Worm (Caenorhabditis elegans): ENCODE measurements around the gene C27F2.9.
A peak's percentile ranks its signal among the peaks of the same experiment; 100 is the strongest.

The C27F2.9 gene

ce11 chrIII:4948631-4949030 is 14.2 kb downstream of the C27F2.9 start:
- TF ChIP-seq ZK546.5 (tag; optimal IDR thresholded peaks at IDR 0.05) (no peak), mdl-1 (tag; optimal IDR thresholded peaks at IDR 0.05) (no peak), nhr-129 (tag; optimal IDR thresholded peaks at IDR 0.05) (no peak), crh-2 (tag; optimal IDR thresholded peaks at IDR 0.05) (no peak)

- TF ChIP-seq unc-55 (GFP tag; optimal IDR thresholded peaks at IDR 0.05) (peak; percentile 6), nhr-21 (tag; optimal IDR thresholded peaks at IDR 0.05) (no peak), F13H6.1 (tag; optimal IDR thresholded peaks at IDR 0.05) (peak; percentile 29), lin-39 (tag; optimal IDR thresholded peaks at IDR 0.05) (peak; percentile 35), zag-1 (tag; optimal IDR thresholded peaks at IDR 0.05) (no peak), ZK546.5 (tag; optimal IDR thresholded peaks at IDR 0.05) (no peak), C34F6.9 (tag; optimal IDR thresholded peaks at IDR 0.05) (no peak), lin-11 (tag; optimal IDR thresholded peaks at IDR 0.05) (peak; percentile 27), nhr-77 (tag; optimal IDR thresholded peaks at IDR 0.05) (no peak), ama-1 (optimal IDR thresholded peaks at IDR 0.05) (no peak), nhr-23 (tag; optimal IDR thresholded peaks at IDR 0.05) (no peak), skn-1 (tag; optimal IDR thresholded peaks at IDR 0.05) (no peak)
These were observed 15.5 kb downstream of the C27F2.9 start for ce11 chrIII:4947352-4947751.

ce11 chrIII:4944213-4944612 is 18.6 kb downstream of the C27F2.9 start, which contains the start of gene ntl-9:
TSS of gene ntl-9 (plus strand) at chrIII:4944513.
- TF ChIP-seq nhr-129 (tag; optimal IDR thresholded peaks at IDR 0.05) (no peak), skn-1 (tag; optimal IDR thresholded peaks at IDR 0.05) (no peak), mdl-1 (tag; optimal IDR thresholded peaks at IDR 0.05) (no peak), mab-5 (tag; optimal IDR thresholded peaks at IDR 0.05) (no peak), sem-4 (tag; optimal IDR thresholded peaks at IDR 0.05) (no peak), unc-62 (GFP tag; optimal IDR thresholded peaks at IDR 0.05) (no peak), nhr-11 (tag; optimal IDR thresholded peaks at IDR 0.05) (no peak), ceh-16 (tag; optimal IDR thresholded peaks at IDR 0.05) (no peak), alr-1 (tag; optimal IDR thresholded peaks at IDR 0.05) (no peak), aly-2 (tag; optimal IDR thresholded peaks at IDR 0.05) (no peak), Y55F3AM.14 (GFP tag; optimal IDR thresholded peaks at IDR 0.05) (no peak), unc-55 (GFP tag; optimal IDR thresholded peaks at IDR 0.05) (no peak), unc-39 (tag; optimal IDR thresholded peaks at IDR 0.05) (no peak)

DNA sequence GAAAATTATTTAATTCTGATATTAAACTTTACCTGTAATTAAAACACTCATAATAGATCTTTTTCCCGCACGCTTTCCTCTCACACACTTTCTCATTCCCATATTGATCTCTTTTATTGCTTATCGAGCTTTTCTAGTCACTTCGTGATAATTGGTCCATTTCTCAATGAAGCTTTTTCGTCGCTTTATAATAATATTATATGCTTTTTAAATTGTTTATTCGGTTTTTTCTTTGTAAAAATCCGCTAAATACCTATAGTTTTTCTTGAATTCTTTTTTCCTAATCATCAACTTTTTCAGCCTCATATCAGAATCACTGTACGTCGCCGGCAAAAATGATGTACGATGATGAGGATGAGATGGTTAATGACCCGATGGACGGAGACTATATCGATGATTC is 23.6 kb downstream of the C27F2.9 start, which contains the start of gene rpb-2:
rpb-2 (plus strand) TSS at position 301 of the 400 bp plus-strand sequence.
- TF ChIP-seq elt-3 (tag; optimal IDR thresholded peaks at IDR 0.05) (no peak), nhr-12 (tag; optimal IDR thresholded peaks at IDR 0.05) (no peak), zag-1 (tag; optimal IDR thresholded peaks at IDR 0.05) (no peak), nhr-6 (tag; optimal IDR thresholded peaks at IDR 0.05) (no peak), nhr-77 (tag; optimal IDR thresholded peaks at IDR 0.05) (no peak), crh-2 (tag; optimal IDR thresholded peaks at IDR 0.05) (no peak), aly-2 (tag; optimal IDR thresholded peaks at IDR 0.05) (no peak), lin-39 (tag; optimal IDR thresholded peaks at IDR 0.05) (no peak), sma-3 (GFP tag; optimal IDR thresholded peaks at IDR 0.05) (no peak), elt-1 (tag; optimal IDR thresholded peaks at IDR 0.05) (no peak), F13H6.1 (tag; optimal IDR thresholded peaks at IDR 0.05) (no peak), unc-62 (GFP tag; optimal IDR thresholded peaks at IDR 0.05) (no peak), nhr-10 (tag; optimal IDR thresholded peaks at IDR 0.05) (no peak), gmeb-1 (tag; optimal IDR thresholded peaks at IDR 0.05) (no peak), ztf-1 (GFP tag; conservative IDR thresholded peaks at IDR 0.05) (no peak), alr-1 (tag; optimal IDR thresholded peaks at IDR 0.05) (no peak), fos-1 (tag; optimal IDR thresholded peaks at IDR 0.05) (no peak), Y55F3AM.14 (GFP tag; optimal IDR thresholded peaks at IDR 0.05) (no peak), nhr-21 (tag; optimal IDR thresholded peaks at IDR 0.05) (no peak), lin-11 (tag; optimal IDR thresholded peaks at IDR 0.05) (no peak)

DNA sequence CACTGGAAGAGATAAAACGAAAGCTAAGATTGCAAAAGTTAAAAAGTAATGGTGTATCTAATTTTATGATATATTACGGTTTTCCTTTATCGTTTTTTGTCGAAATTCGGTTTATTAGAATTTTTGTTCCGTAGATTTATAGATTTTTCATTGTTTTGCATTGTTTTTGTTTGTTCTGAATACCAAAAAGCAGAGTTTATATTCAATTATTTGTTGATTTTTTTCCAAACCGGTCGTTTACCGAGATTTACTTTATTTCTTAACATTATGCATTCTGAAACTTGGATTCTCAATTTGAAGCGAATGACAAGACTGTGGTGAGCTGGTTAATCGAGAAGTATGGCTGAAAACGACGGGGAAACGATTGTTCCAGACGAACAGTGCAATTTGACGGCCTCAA is 25.8 kb downstream of the C27F2.9 start, which contains the start of gene fsn-1:
fsn-1 (plus strand) TSS at position 301 of the 400 bp plus-strand sequence.
- no peak for TF ChIP-seq crh-2 (tag; optimal IDR thresholded peaks at IDR 0.05)
- TF ChIP-seq alr-1 (tag; optimal IDR thresholded peaks at IDR 0.05): no peak
- TF ChIP-seq fos-1 (tag; optimal IDR thresholded peaks at IDR 0.05): no peak
- TF ChIP-seq zag-1 (tag; optimal IDR thresholded peaks at IDR 0.05): no peak
- TF ChIP-seq nhr-25 (tag; optimal IDR thresholded peaks at IDR 0.05): no peak
- TF ChIP-seq nhr-6 (tag; optimal IDR thresholded peaks at IDR 0.05): no peak
- TF ChIP-seq lin-11 (tag; optimal IDR thresholded peaks at IDR 0.05): no peak
- TF ChIP-seq nhr-21 (tag; optimal IDR thresholded peaks at IDR 0.05): no peak
- TF ChIP-seq ceh-82 (tag; optimal IDR thresholded peaks at IDR 0.05): no peak
- no peak for TF ChIP-seq ztf-11 (tag; optimal IDR thresholded peaks at IDR 0.05)
- no peak for TF ChIP-seq sma-3 (GFP tag; optimal IDR thresholded peaks at IDR 0.05)
- no peak for TF ChIP-seq nhr-23 (tag; optimal IDR thresholded peaks at IDR 0.05)
- TF ChIP-seq blmp-1 (tag; optimal IDR thresholded peaks at IDR 0.05; ENCODE audit: insufficient read depth): no peak
- no peak for TF ChIP-seq R02D3.7 (tag; optimal IDR thresholded peaks at IDR 0.05)
- no peak for TF ChIP-seq skn-1 (tag; optimal IDR thresholded peaks at IDR 0.05)
- TF ChIP-seq mbf-1 (tag; optimal IDR thresholded peaks at IDR 0.05): no peak
